Fruit fly (Drosophila melanogaster): ENCODE results near the gene Slip1.

dm6 chr4:709730-710129 lies 46.3 kb downstream of the Slip1 start:
- TF ChIP-seq CG8478 (optimal IDR thresholded peaks at IDR 0.05): no peak
- TF ChIP-seq CTCF (optimal IDR thresholded peaks at IDR 0.05): no peak

All from S2 (cell line).